Worm (Caenorhabditis elegans) whole organism, L1 larva: ENCODE data around the gene R144.12.

Experiments used
- Y116A8C.19 ChIP-seq: sonication (generic microtip); optimal IDR thresholded peaks from 2 replicates; lab custom pipeline; 2016; ENCODE audit warnings: missing compliant biosample characterization, missing genetic modification characterization, borderline replicate concordance
- alr-1 ChIP-seq: fragments of 200-800 bp; sonication (Bioruptor generic); optimal IDR thresholded peaks from 2 replicates; lab custom pipeline; 2018; ENCODE audit warnings: borderline replicate concordance, mild to moderate bottlenecking, missing genetic modification characterization, missing compliant biosample characterization
- fkh-4 ChIP-seq: sonication (generic microtip); optimal IDR thresholded peaks from 2 replicates; lab custom pipeline; 2016; ENCODE audit warnings: missing compliant biosample characterization, missing genetic modification characterization, borderline replicate concordance
- hpl-2 ChIP-seq: fragments of 150-350 bp; optimal IDR thresholded peaks from 2 replicates; lab custom pipeline; 2014; ENCODE audit warnings: missing biosample characterization, missing genetic modification reagents, missing genetic modification characterization
- mdl-1 ChIP-seq, 2 experiments: fragments of 150-350 bp; optimal IDR thresholded peaks; 2 replicates each; lab custom pipeline; 2014 to 2017; ENCODE audit warnings: missing biosample characterization in 2 of 2, missing genetic modification characterization in 2 of 2, inconsistent platforms in 1 of 2
- nhr-11 ChIP-seq: fragments of 150-350 bp; optimal IDR thresholded peaks from 2 replicates; lab custom pipeline; 2014; ENCODE audit warnings: missing biosample characterization, missing genetic modification characterization
- nhr-85 ChIP-seq: sonication (generic microtip); peaks from one replicate; lab custom pipeline; 2016; ENCODE audit warnings: missing genetic modification characterization, inconsistent platforms, missing compliant biosample characterization
- zag-1 ChIP-seq: fragments of 150-350 bp; optimal IDR thresholded peaks from 2 replicates; lab custom pipeline; 2014; ENCODE audit warnings: missing biosample characterization, missing genetic modification characterization

DNA sequence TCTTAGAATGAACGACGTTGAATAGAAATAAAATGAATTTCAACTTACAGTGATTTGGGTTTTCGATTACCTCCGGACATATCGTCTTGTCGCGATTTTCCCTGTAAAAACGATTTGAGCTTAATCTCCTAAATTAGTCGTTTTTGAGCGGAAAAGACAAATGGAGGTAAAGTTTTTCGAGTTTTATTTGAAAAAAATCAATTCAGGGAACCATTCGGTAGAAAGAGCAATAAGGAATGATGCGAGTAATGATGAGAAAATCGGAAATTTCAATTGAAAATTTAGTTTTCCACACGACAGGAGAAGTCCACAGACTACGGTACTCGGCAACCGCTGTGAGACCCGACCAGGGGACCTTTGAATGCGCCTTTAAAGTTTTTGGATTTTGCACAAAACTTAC is 4.5 kb downstream of the R144.12 start, which contains the start of gene R144.10:
- TF ChIP-seq alr-1 (tag; lab: Kevin White, UChicago) (no peak), nhr-85 (tag; lab: Kevin White, UChicago) (no peak), hpl-2 (GFP tag; lab: Kevin White, UChicago) (no peak), nhr-11 (no peak), Y116A8C.19 (tag; lab: Kevin White, UChicago) (no peak), mdl-1 (tag; optimal IDR thresholded peaks at IDR 0.05; lab: Kevin White, UChicago) (no peak), fkh-4 (no peak), zag-1 (tag; lab: Kevin White, UChicago) (no peak)
